Worm (Caenorhabditis elegans) whole organism, midembryonic: ENCODE results near the gene F52D2.5.
A peak's percentile ranks its signal among the peaks of the same experiment; 100 is the strongest.

Source experiments
- T22C8.4 ChIP-seq: fragments of 200-800 bp; sonication (Bioruptor generic); IDR thresholded peaks from 2 replicates; pipeline ENCODE4 v1.3.6; 2022; ENCODE audit warnings: missing genetic modification characterization, missing compliant biosample characterization
- cog-1 ChIP-seq: sonication (generic microtip); optimal IDR thresholded peaks from 2 replicates; lab custom pipeline; 2016; ENCODE audit warnings: missing genetic modification characterization, missing compliant biosample characterization
- flt-1 ChIP-seq: fragments of 200-800 bp; sonication (Bioruptor generic); IDR thresholded peaks from 2 replicates; pipeline ENCODE4 v1.3.6; 2022; ENCODE audit warnings: missing genetic modification characterization, missing compliant biosample characterization
- klf-2 ChIP-seq: fragments of 200-800 bp; sonication (Bioruptor generic); conservative IDR thresholded peaks from 2 replicates; pipeline ENCODE4 v1.3.6; 2022; ENCODE audit warnings: missing genetic modification reagents, missing genetic modification characterization, missing compliant biosample characterization
- med-1 ChIP-seq: sonication (generic microtip); optimal IDR thresholded peaks from 2 replicates; lab custom pipeline; 2017; ENCODE audit warnings: missing genetic modification characterization, mild to moderate bottlenecking, missing compliant biosample characterization, antibody characterized with exemption, missing genetic modification reagents; ENCODE audit not compliant: insufficient read depth
- ref-1 ChIP-seq: fragments of 200-800 bp; sonication (Bioruptor generic); conservative IDR thresholded peaks from 2 replicates; pipeline ENCODE4 v1.3.6; 2022; ENCODE audit warnings: missing genetic modification reagents, missing genetic modification characterization, missing compliant biosample characterization
- tab-1 ChIP-seq: fragments of 200-800 bp; sonication (Bioruptor generic); IDR thresholded peaks from 2 replicates; pipeline ENCODE4 v1.3.6; 2022; ENCODE audit warnings: missing genetic modification characterization, missing compliant biosample characterization
- ztf-23 ChIP-seq: fragments of 200-800 bp; sonication (Bioruptor generic); IDR thresholded peaks from 2 replicates; pipeline ENCODE4 v1.3.6; 2022; ENCODE audit warnings: missing genetic modification reagents, missing genetic modification characterization, missing compliant biosample characterization
- ztf-29 ChIP-seq: fragments of 200-800 bp; sonication (Bioruptor generic); IDR thresholded peaks from 2 replicates; pipeline ENCODE4 v1.3.6; 2022; ENCODE audit warnings: missing genetic modification reagents, missing genetic modification characterization, missing compliant biosample characterization

The F52D2.5 gene

ce11 chrX:1974699-1975098 is at the start of gene F52D2.5:
Gene F52D2.5 (minus strand): TSS chrX:1974799.
- TF ChIP-seq ref-1 (GFP tag; lab: Robert Waterston, UW) (no peak), tab-1 (GFP tag; lab: Robert Waterston, UW) (no peak), klf-2 (GFP tag; lab: Robert Waterston, UW) (no peak), cog-1 (tag; lab: Kevin White, UChicago) (no peak), T22C8.4 (no peak), ztf-23 (no peak), flt-1 (GFP tag; lab: Robert Waterston, UW) (no peak), ztf-29 (GFP tag; lab: Robert Waterston, UW) (no peak), med-1 (GFP tag; lab: Kevin White, UChicago) (no peak)

ce11 chrX:2021558-2021957 is 47.0 kb upstream of the F52D2.5 start:
- TF ChIP-seq T22C8.4, result no peak

- TF ChIP-seq flt-1 (GFP tag; lab: Robert Waterston, UW), result no peak
- TF ChIP-seq tab-1 (GFP tag; lab: Robert Waterston, UW), result no peak
- TF ChIP-seq T22C8.4, result no peak
- no peak for TF ChIP-seq ztf-23
Measured at ce11 chrX:2018848-2019247, 44.2 kb upstream of the F52D2.5 start, which contains the start of gene Y102A11A.3. Gene Y102A11A.3 (plus strand): TSS chrX:2019148.

ce11 chrX:2018211-2018610 is 43.6 kb upstream of the F52D2.5 start:
- TF ChIP-seq tab-1 (GFP tag; lab: Robert Waterston, UW) (no peak), ref-1 (GFP tag; lab: Robert Waterston, UW) (no peak), T22C8.4 (no peak), ztf-23 (no peak), klf-2 (GFP tag; lab: Robert Waterston, UW) (no peak), med-1 (GFP tag; lab: Kevin White, UChicago) (no peak), cog-1 (tag; lab: Kevin White, UChicago) (no peak), ztf-29 (GFP tag; lab: Robert Waterston, UW) (no peak), flt-1 (GFP tag; lab: Robert Waterston, UW) (no peak)

ce11 chrX:2014521-2014920 is 39.9 kb upstream of the F52D2.5 start:
- no peak for TF ChIP-seq ref-1 (GFP tag; lab: Robert Waterston, UW)
- 0 out of 2 replicates have a peak, but pooled peaks have one; percentile 26 for TF ChIP-seq flt-1 (GFP tag; lab: Robert Waterston, UW)

- TF ChIP-seq cog-1 (tag; lab: Kevin White, UChicago) (no peak), klf-2 (GFP tag; lab: Robert Waterston, UW) (no peak)
Measured at ce11 chrX:2013912-2014311, 39.3 kb upstream of the F52D2.5 start.

ce11 chrX:2012491-2013201 is 38.0 kb upstream of the F52D2.5 start, which contains the start of gene Y102A11A.9:
Gene Y102A11A.9 (plus strand): TSS chrX:2013151.
- TF ChIP-seq klf-2 (GFP tag; lab: Robert Waterston, UW) (no peak), cog-1 (tag; lab: Kevin White, UChicago) (no peak), tab-1 (GFP tag; lab: Robert Waterston, UW) (no peak), med-1 (GFP tag; lab: Kevin White, UChicago) (no peak), flt-1 (GFP tag; lab: Robert Waterston, UW) (no peak), ref-1 (GFP tag; lab: Robert Waterston, UW) (no peak), T22C8.4 (no peak), ztf-29 (GFP tag; lab: Robert Waterston, UW) (no peak), ztf-23 (no peak)

- no peak for TF ChIP-seq ztf-23
- no peak for TF ChIP-seq T22C8.4
- TF ChIP-seq klf-2 (GFP tag; lab: Robert Waterston, UW), result no peak
- no peak for TF ChIP-seq tab-1 (GFP tag; lab: Robert Waterston, UW)
- no peak for TF ChIP-seq flt-1 (GFP tag; lab: Robert Waterston, UW)
- TF ChIP-seq med-1 (GFP tag; lab: Kevin White, UChicago), result no peak
- TF ChIP-seq ref-1 (GFP tag; lab: Robert Waterston, UW), result no peak
- no peak for TF ChIP-seq ztf-29 (GFP tag; lab: Robert Waterston, UW)
- TF ChIP-seq cog-1 (tag; lab: Kevin White, UChicago), result no peak
Measured at ce11 chrX:2000517-2000916, 25.9 kb upstream of the F52D2.5 start.

ce11 chrX:1998825-1999224 is 24.2 kb upstream of the F52D2.5 start:
- TF ChIP-seq klf-2 (GFP tag; lab: Robert Waterston, UW), result no peak

- TF ChIP-seq tab-1 (GFP tag; lab: Robert Waterston, UW) (no peak), cog-1 (tag; lab: Kevin White, UChicago) (no peak), T22C8.4 (no peak), med-1 (GFP tag; lab: Kevin White, UChicago) (no peak), flt-1 (GFP tag; lab: Robert Waterston, UW) (no peak), klf-2 (GFP tag; lab: Robert Waterston, UW) (no peak), ztf-23 (no peak), ref-1 (GFP tag; lab: Robert Waterston, UW) (no peak), ztf-29 (GFP tag; lab: Robert Waterston, UW) (no peak)
Measured at ce11 chrX:1997934-1998333, 23.3 kb upstream of the F52D2.5 start, which contains the start of gene Y40A1A.3. Gene Y40A1A.3 (minus strand): TSS chrX:1998034.
